Worm (Caenorhabditis elegans) whole organism, L4 larva: ENCODE data around the gene ZK809.1.

Source experiments
- D1046.2 ChIP-seq: fragments of 200-800 bp; sonication (Bioruptor generic); IDR thresholded peaks from 2 replicates; pipeline ENCODE4 v1.3.6; 2022; ENCODE audit warnings: missing genetic modification characterization, missing compliant biosample characterization
- F10B5.3 ChIP-seq: sonication (generic microtip); optimal IDR thresholded peaks from 2 replicates; lab custom pipeline; 2016; ENCODE audit warnings: mild to moderate bottlenecking, missing genetic modification characterization, missing compliant biosample characterization
- F26F4.8 ChIP-seq: fragments of 200-800 bp; sonication (Bioruptor generic); conservative IDR thresholded peaks from 2 replicates; pipeline ENCODE4 v1.3.6; 2022; ENCODE audit warnings: missing genetic modification characterization, missing compliant biosample characterization
- F37D6.2 ChIP-seq: sonication (generic microtip); optimal IDR thresholded peaks from 2 replicates; lab custom pipeline; 2016; ENCODE audit warnings: mild to moderate bottlenecking, missing genetic modification characterization, missing compliant biosample characterization
- R02D3.7 ChIP-seq: fragments of 150-350 bp; sonication (generic microtip); optimal IDR thresholded peaks from 3 replicates; lab custom pipeline; 2014; ENCODE audit warnings: missing biosample characterization, missing genetic modification characterization
- ZK337.2 ChIP-seq: fragments of 200-800 bp; sonication (Bioruptor generic); IDR thresholded peaks from 2 replicates; pipeline ENCODE4 v1.3.6; 2022; ENCODE audit warnings: missing genetic modification reagents, missing genetic modification characterization, missing compliant biosample characterization
- aha-1 ChIP-seq: fragments of 150-350 bp; peaks from one replicate; lab custom pipeline; 2014; ENCODE audit warnings: missing biosample characterization, missing genetic modification characterization
- ama-1 ChIP-seq: fragments of 150-350 bp; optimal IDR thresholded peaks from 2 replicates; lab custom pipeline; 2014; ENCODE audit warnings: inconsistent platforms, mixed read lengths
- ces-1 ChIP-seq: fragments of 150-350 bp; sonication (generic microtip); optimal IDR thresholded peaks from 4 replicates; lab custom pipeline; 2014; ENCODE audit warnings: missing biosample characterization, missing genetic modification reagents, missing genetic modification characterization
- ctbp-1 ChIP-seq: fragments of 200-800 bp; sonication (Bioruptor generic); IDR thresholded peaks from 2 replicates; pipeline ENCODE4 v1.3.6; 2022; ENCODE audit warnings: missing genetic modification reagents, missing genetic modification characterization, missing compliant biosample characterization
- daf-16 ChIP-seq, 3 experiments: sonication (generic microtip); optimal IDR thresholded peaks; 2 replicates each; lab custom pipeline; 2016 to 2017; ENCODE audit warnings: missing genetic modification characterization in 3 of 3, missing genetic modification reagents in 3 of 3, mild to moderate bottlenecking in 2 of 3, missing compliant biosample characterization in 2 of 3, missing biosample characterization in 1 of 3, moderate library complexity in 1 of 3
- daf-19 ChIP-seq: fragments of 200-800 bp; sonication (Bioruptor generic); conservative IDR thresholded peaks from 2 replicates; pipeline ENCODE4 v1.3.6; 2022; ENCODE audit warnings: missing genetic modification characterization, missing compliant biosample characterization
- dmd-9 ChIP-seq: fragments of 200-800 bp; sonication (Bioruptor generic); IDR thresholded peaks from 2 replicates; pipeline ENCODE4 v1.3.6; 2022; ENCODE audit warnings: missing genetic modification reagents, missing genetic modification characterization, missing compliant biosample characterization
- dve-1 ChIP-seq: sonication (generic microtip); optimal IDR thresholded peaks from 2 replicates; lab custom pipeline; 2017; ENCODE audit warnings: antibody characterized with exemption, mild to moderate bottlenecking, missing genetic modification characterization, missing compliant biosample characterization; ENCODE audit not compliant: insufficient read depth
- fkh-10 ChIP-seq: fragments of 150-350 bp; optimal IDR thresholded peaks from 2 replicates; lab custom pipeline; 2014; ENCODE audit warnings: missing biosample characterization, missing genetic modification reagents, missing genetic modification characterization
- hlh-11 ChIP-seq: fragments of 200-800 bp; sonication (Bioruptor generic); optimal IDR thresholded peaks from 2 replicates; lab custom pipeline; 2018; ENCODE audit warnings: mild to moderate bottlenecking, missing genetic modification characterization, missing compliant biosample characterization
- hlh-30 ChIP-seq: sonication (generic microtip); optimal IDR thresholded peaks from 2 replicates; lab custom pipeline; 2017; ENCODE audit warnings: antibody characterized with exemption, mild to moderate bottlenecking, missing genetic modification characterization, missing compliant biosample characterization; ENCODE audit not compliant: insufficient read depth
- lim-7 ChIP-seq: fragments of 200-800 bp; sonication (Bioruptor generic); IDR thresholded peaks from 2 replicates; pipeline ENCODE4 v1.3.6; 2022; ENCODE audit warnings: missing genetic modification characterization, missing compliant biosample characterization
- lin-1 ChIP-seq: fragments of 200-800 bp; sonication (Bioruptor generic); IDR thresholded peaks from 2 replicates; pipeline ENCODE4 v1.3.6; 2022; ENCODE audit warnings: missing genetic modification reagents, missing genetic modification characterization, missing compliant biosample characterization
- lin-13 ChIP-seq: fragments of 150-350 bp; optimal IDR thresholded peaks from 2 replicates; lab custom pipeline; 2014; ENCODE audit warnings: missing biosample characterization, missing genetic modification reagents, missing genetic modification characterization
- lin-38 ChIP-seq: fragments of 200-800 bp; sonication (Bioruptor generic); IDR thresholded peaks from 2 replicates; pipeline ENCODE4 v1.3.6; 2022; ENCODE audit warnings: missing genetic modification reagents, missing genetic modification characterization, missing compliant biosample characterization
- lsy-2 ChIP-seq, 2 experiments: fragments of 150-350 bp in 1 of 2; sonication (generic microtip) in 1 of 2; optimal IDR thresholded peaks; 2 replicates each; lab custom pipeline; 2014 to 2017; ENCODE audit warnings: missing biosample characterization in 2 of 2, missing genetic modification characterization in 2 of 2
- mdl-1 ChIP-seq, 2 experiments: fragments of 150-350 bp in 1 of 2; sonication (generic microtip) in 1 of 2; optimal IDR thresholded peaks; 2 replicates each; lab custom pipeline; 2014 to 2017; ENCODE audit warnings: missing biosample characterization in 2 of 2, missing genetic modification characterization in 2 of 2
- mdt-29 ChIP-seq: fragments of 200-800 bp; sonication (Bioruptor generic); IDR thresholded peaks from 2 replicates; pipeline ENCODE4 v1.3.6; 2022; ENCODE audit warnings: missing genetic modification reagents, missing genetic modification characterization, missing compliant biosample characterization
- mes-2 ChIP-seq: sonication (generic microtip); optimal IDR thresholded peaks from 2 replicates; lab custom pipeline; 2016; ENCODE audit warnings: missing genotype, mild to moderate bottlenecking, missing genetic modification characterization, missing compliant biosample characterization; ENCODE audit not compliant: poor library complexity, severe bottlenecking
- nhr-41 ChIP-seq: fragments of 200-800 bp; sonication (Bioruptor generic); IDR thresholded peaks from 2 replicates; pipeline ENCODE4 v1.3.6; 2022; ENCODE audit warnings: missing genetic modification reagents, missing genetic modification characterization, missing compliant biosample characterization
- nhr-6 ChIP-seq: fragments of 150-350 bp; optimal IDR thresholded peaks from 2 replicates; lab custom pipeline; 2014; ENCODE audit warnings: missing biosample characterization, missing genetic modification characterization
- nhr-76 ChIP-seq: fragments of 150-350 bp; optimal IDR thresholded peaks from 2 replicates; lab custom pipeline; 2014; ENCODE audit warnings: missing biosample characterization, missing genetic modification characterization
- sdz-12 ChIP-seq: fragments of 200-800 bp; sonication (Bioruptor generic); optimal IDR thresholded peaks from 2 replicates; lab custom pipeline; 2018; ENCODE audit warnings: mild to moderate bottlenecking, missing genetic modification characterization, missing compliant biosample characterization
- set-16 ChIP-seq: fragments of 200-800 bp; sonication (Bioruptor generic); IDR thresholded peaks from 2 replicates; pipeline ENCODE4 v1.3.6; 2022; ENCODE audit warnings: missing genetic modification reagents, missing genetic modification characterization, missing compliant biosample characterization
- skn-1 ChIP-seq: fragments of 150-350 bp; optimal IDR thresholded peaks from 2 replicates; lab custom pipeline; 2014; ENCODE audit warnings: missing biosample characterization, missing genetic modification characterization
- snpc-4 ChIP-seq: fragments of 150-350 bp; optimal IDR thresholded peaks from 2 replicates; lab custom pipeline; 2014; ENCODE audit warnings: missing biosample characterization, missing genetic modification characterization
- unc-39 ChIP-seq: sonication (generic microtip); optimal IDR thresholded peaks from 2 replicates; lab custom pipeline; 2017; ENCODE audit warnings: missing biosample characterization, missing genetic modification characterization
- unc-62 ChIP-seq, 3 experiments: fragments of 150-350 bp in 1 of 3; sonication (generic microtip); optimal IDR thresholded peaks in 2 of 3; peaks in 1 of 3; 1 replicate in 1 of 3; 2 replicates in 2 of 3; lab custom pipeline; 2014 to 2017; ENCODE audit warnings: missing biosample characterization in 3 of 3, missing genetic modification characterization in 3 of 3, missing genetic modification reagents in 3 of 3, missing genotype in 1 of 3
- zip-2 ChIP-seq: fragments of 150-350 bp; optimal IDR thresholded peaks from 2 replicates; lab custom pipeline; 2014; ENCODE audit warnings: missing biosample characterization, missing genetic modification characterization

ZK809.1 gene

DNA sequence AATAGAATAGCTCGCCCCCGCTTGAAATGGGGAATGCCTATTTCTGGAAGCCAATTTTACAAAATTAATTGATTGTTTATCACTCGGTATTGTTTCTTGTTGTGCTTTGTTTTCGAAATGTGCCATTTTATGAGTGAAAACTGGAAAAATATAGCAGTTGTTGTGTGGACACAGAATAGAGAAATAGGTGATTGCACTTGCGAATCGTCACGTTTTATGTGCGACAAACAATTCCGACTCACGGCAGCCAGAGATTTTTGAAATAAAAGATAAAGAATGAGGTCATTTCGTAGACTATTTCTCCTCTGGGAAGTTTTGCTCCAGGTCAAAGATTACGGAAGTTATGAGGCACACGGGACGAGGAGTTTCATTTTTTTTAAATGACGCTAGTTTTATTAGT is 5.0 kb downstream of the ZK809.1 start:
- peak in 1 of 2 experiments; percentile 77 for TF ChIP-seq daf-16 (GFP tag; optimal IDR thresholded peaks at IDR 0.05; lab: Kevin White, UChicago)
- TF ChIP-seq daf-16 (tag; optimal IDR thresholded peaks at IDR 0.05; lab: Kevin White, UChicago) = peak; percentile 74
- TF ChIP-seq mes-2 (tag; lab: Kevin White, UChicago) = no peak
- peak; percentile 48 for TF ChIP-seq dve-1 (tag; lab: Kevin White, UChicago)
- no peak for TF ChIP-seq F26F4.8 (GFP tag; lab: Robert Waterston, UW)
- TF ChIP-seq ama-1 = no peak
- peak; percentile 9 for TF ChIP-seq hlh-11
- no peak for TF ChIP-seq daf-19 (GFP tag; lab: Robert Waterston, UW)
- no peak for TF ChIP-seq dmd-9 (GFP tag; lab: Robert Waterston, UW)

- TF ChIP-seq hlh-11 (peak; percentile 44), unc-62 (GFP tag; optimal IDR thresholded peaks at IDR 0.05 in 1 of 2; lab: Kevin White, UChicago) (peak in 1 of 2 experiments; percentile 87), unc-62 (tag; optimal IDR thresholded peaks at IDR 0.05; lab: Kevin White, UChicago) (no peak), hlh-30 (tag; lab: Kevin White, UChicago) (peak; percentile 5), lin-1 (GFP tag; lab: Robert Waterston, UW) (no peak), lin-38 (no peak), daf-16 (GFP tag; optimal IDR thresholded peaks at IDR 0.05; lab: Kevin White, UChicago) (peak in 1 of 2 experiments; percentile 77), daf-16 (tag; optimal IDR thresholded peaks at IDR 0.05; lab: Kevin White, UChicago) (no peak), lim-7 (GFP tag; lab: Robert Waterston, UW) (no peak), fkh-10 (GFP tag; lab: Kevin White, UChicago) (no peak)
Observed at ce11 chrIV:11649031-11649430, 7.1 kb downstream of the ZK809.1 start, which contains the start of gene ZK809.8. ZK809.8 (minus strand) TSS chrIV:11649064.

- TF ChIP-seq F37D6.2 (tag; lab: Kevin White, UChicago) = no peak
- no peak for TF ChIP-seq zip-2 (tag; lab: Kevin White, UChicago)
- no peak for TF ChIP-seq skn-1 (tag; lab: Kevin White, UChicago)
- TF ChIP-seq ces-1 (GFP tag; lab: Kevin White, UChicago) = no peak
- peak in 1 of 2 experiments; percentile 93 for TF ChIP-seq unc-62 (GFP tag; optimal IDR thresholded peaks at IDR 0.05 in 1 of 2; lab: Kevin White, UChicago)
- TF ChIP-seq unc-62 (tag; optimal IDR thresholded peaks at IDR 0.05; lab: Kevin White, UChicago) = no peak
- TF ChIP-seq unc-39 (tag; lab: Kevin White, UChicago) = no peak
Observed at ce11 chrIV:11650344-11650743, 8.4 kb downstream of the ZK809.1 start.

DNA sequence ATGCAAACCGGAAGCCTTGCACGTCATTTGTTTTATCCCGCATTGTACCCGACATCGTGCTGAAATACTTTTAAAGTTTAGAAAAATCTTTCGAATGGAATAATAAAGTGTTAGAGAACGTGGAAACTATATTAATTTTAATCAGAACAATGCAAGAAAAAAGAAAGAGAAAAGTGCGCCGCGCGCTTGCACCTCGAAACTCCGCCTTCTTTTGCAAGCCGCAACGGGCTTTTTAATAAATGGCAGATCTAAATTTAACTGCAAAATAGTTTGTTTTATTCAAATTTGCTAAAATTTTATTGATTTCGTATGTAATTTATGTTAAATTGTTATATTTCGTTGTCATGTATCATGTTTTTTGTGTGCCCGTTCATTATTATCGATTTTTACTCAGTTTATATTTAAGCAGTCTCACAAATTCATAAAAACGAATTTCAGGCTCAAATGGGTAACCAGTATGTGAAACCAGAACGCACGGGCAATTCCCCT is 10.1 kb downstream of the ZK809.1 start, which contains the start of the genes acl-3 and ndub-6:
TSS of gene acl-3 (minus strand) at position 59 of the 489 bp plus-strand sequence.
TSS of gene ndub-6 (plus strand) at position 439 of the 489 bp plus-strand sequence.
- TF ChIP-seq mes-2 (tag; lab: Kevin White, UChicago) (peak; percentile 64), daf-16 (GFP tag; optimal IDR thresholded peaks at IDR 0.05; lab: Kevin White, UChicago) (no peak), daf-16 (tag; optimal IDR thresholded peaks at IDR 0.05; lab: Kevin White, UChicago) (peak; percentile 14), D1046.2 (GFP tag; lab: Robert Waterston, UW) (no peak)

DNA sequence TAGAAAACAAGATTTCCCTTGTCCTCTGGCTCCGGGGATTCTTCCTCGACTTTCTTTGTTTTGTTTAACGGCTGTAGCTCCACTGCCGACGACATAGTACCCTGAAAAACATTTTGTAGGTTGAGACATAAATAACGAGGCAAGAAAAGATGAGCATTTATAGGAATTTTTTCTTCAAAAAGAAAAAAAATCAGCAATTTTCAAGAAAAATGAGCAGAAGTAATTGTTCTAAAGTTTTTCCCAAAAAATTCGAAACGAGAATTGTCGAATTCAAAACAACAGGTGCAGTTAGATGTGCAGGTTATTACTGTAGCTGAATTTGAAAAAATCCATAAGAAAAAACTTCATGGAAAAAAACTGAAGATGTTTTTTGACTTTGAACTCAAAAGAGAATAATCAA is 13.5 kb downstream of the ZK809.1 start, which contains the start of gene ent-1:
TSS of gene ent-1 (minus strand) at position 101 of the 400 bp plus-strand sequence.
- TF ChIP-seq sdz-12 (no peak), daf-19 (GFP tag; lab: Robert Waterston, UW) (no peak), R02D3.7 (tag; lab: Kevin White, UChicago) (no peak), lin-13 (GFP tag; lab: Kevin White, UChicago) (no peak), snpc-4 (tag; lab: Kevin White, UChicago) (no peak), mdt-29 (no peak), set-16 (GFP tag; lab: Robert Waterston, UW) (no peak), nhr-41 (GFP tag; lab: Robert Waterston, UW) (no peak), nhr-6 (tag; lab: Kevin White, UChicago) (no peak), ctbp-1 (no peak), F10B5.3 (tag; lab: Kevin White, UChicago) (no peak), lsy-2 (tag; optimal IDR thresholded peaks at IDR 0.05; lab: Kevin White, UChicago) (peak in 1 of 2 experiments; percentile 9), ZK337.2 (GFP tag; lab: Robert Waterston, UW) (no peak), mdl-1 (tag; optimal IDR thresholded peaks at IDR 0.05; lab: Kevin White, UChicago) (no peak), aha-1 (tag; lab: Kevin White, UChicago) (peak; percentile 70), lim-7 (GFP tag; lab: Robert Waterston, UW) (no peak), nhr-76 (tag; lab: Kevin White, UChicago) (no peak)
